Worm (Caenorhabditis elegans) whole organism, L4/young adult: ENCODE data around the gene mlc-3.

Experiments
- W03F9.2 ChIP-seq: fragments of 150-350 bp; optimal IDR thresholded peaks from 2 replicates; lab custom pipeline; 2014; ENCODE audit warnings: missing biosample characterization, missing genetic modification characterization
- dao-5 ChIP-seq: sonication (generic microtip); optimal IDR thresholded peaks from 2 replicates; lab custom pipeline; 2016; ENCODE audit warnings: missing genotype, missing genetic modification characterization, moderate library complexity, missing compliant biosample characterization
- him-1 ChIP-seq: sonication (generic microtip); optimal IDR thresholded peaks from 2 replicates; lab custom pipeline; 2016; ENCODE audit warnings: missing genotype, missing genetic modification reagents, missing genetic modification characterization, missing compliant biosample characterization

DNA sequence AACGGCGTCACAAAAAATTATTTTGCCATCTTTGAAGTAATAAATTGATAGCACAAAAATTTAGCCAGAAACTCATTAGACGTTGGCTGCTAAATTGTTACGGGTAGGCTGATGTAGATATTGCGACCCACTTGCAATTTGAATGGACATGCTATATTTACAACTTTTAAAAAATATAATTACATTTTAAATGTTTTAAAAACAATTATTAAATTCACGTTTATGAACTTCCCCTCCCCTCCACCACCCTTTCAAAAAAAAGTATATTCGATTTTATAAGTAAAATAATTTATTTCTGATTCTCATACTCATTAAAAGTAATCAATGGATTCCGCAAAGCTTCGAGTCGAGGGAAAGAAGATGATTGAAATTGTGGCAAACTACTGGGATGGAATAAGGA is 49.8 kb downstream of the mlc-3 start, which contains the start of gene basl-1:
- TF ChIP-seq him-1 (tag; lab: Kevin White, UChicago) (no peak), W03F9.2 (no peak), dao-5 (tag; lab: Kevin White, UChicago) (no peak)
